Fruit fly (Drosophila melanogaster): ENCODE measurements around the gene Gug.

Gene Gug

dm6 chr3L:8448517-8448889, 1.2 kb upstream of the Gug start (continued):
- TF ChIP-seq Sox14 (GFP tag; optimal IDR thresholded peaks at IDR 0.05): peak; percentile 24
- TF ChIP-seq CG4318 (GFP tag; optimal IDR thresholded peaks at IDR 0.05): no peak
- TF ChIP-seq achi (GFP tag; optimal IDR thresholded peaks at IDR 0.05): peak; percentile 41
- TF ChIP-seq CG10631 (GFP tag; optimal IDR thresholded peaks at IDR 0.05): peak; percentile 41
- peak; percentile 41 for TF ChIP-seq cyc (GFP tag; optimal IDR thresholded peaks at IDR 0.05)
- peak; percentile 52; the same call in 1 of the 3 replicates for TF ChIP-seq CG6163 (GFP tag; IDR thresholded peaks at IDR 0.05)
- TF ChIP-seq CG34406 (GFP tag; optimal IDR thresholded peaks at IDR 0.05): peak; percentile 23
- TF ChIP-seq pdm3 (GFP tag; optimal IDR thresholded peaks at IDR 0.05): peak; percentile 51
- TF ChIP-seq svp (GFP tag): peak; percentile 86
- peak; percentile 68 for TF ChIP-seq esn (GFP tag; optimal IDR thresholded peaks at IDR 0.05)
- TF ChIP-seq Eip93F (GFP tag; optimal IDR thresholded peaks at IDR 0.05): no peak
- TF ChIP-seq Met (GFP tag; optimal IDR thresholded peaks at IDR 0.05): peak; percentile 28
- peak; percentile 6 for TF ChIP-seq Sox102F (GFP tag; optimal IDR thresholded peaks at IDR 0.05)
- peak; percentile 66 for TF ChIP-seq CG32006 (GFP tag; optimal IDR thresholded peaks at IDR 0.05)
- no peak for TF ChIP-seq fkh (GFP tag; optimal IDR thresholded peaks at IDR 0.05)
- peak; percentile 15 for TF ChIP-seq spab (GFP tag; optimal IDR thresholded peaks at IDR 0.05)
- TF ChIP-seq eg (GFP tag; IDR thresholded peaks at IDR 0.05): peak; percentile 63; the same call in 2 of the 3 replicates
- no peak for TF ChIP-seq CG16779 (tag; optimal IDR thresholded peaks at IDR 0.05)
- TF ChIP-seq CG8119 (GFP tag; IDR thresholded peaks at IDR 0.05): 0 out of 3 replicates have a peak, but pooled peaks have one; percentile 34
- TF ChIP-seq lz (GFP tag; optimal IDR thresholded peaks at IDR 0.05): peak; percentile 55
- TF ChIP-seq CG11294 (GFP tag; IDR thresholded peaks at IDR 0.05): no peak
- no peak for TF ChIP-seq fd59A (GFP tag; optimal IDR thresholded peaks at IDR 0.05)
- no peak for TF ChIP-seq CG1621 (tag; optimal IDR thresholded peaks at IDR 0.05)
- TF ChIP-seq CG15336 (GFP tag; IDR thresholded peaks at IDR 0.05): 0 out of 2 replicates have a peak, but pooled peaks have one; percentile 13
- no peak for TF ChIP-seq Sox15 (GFP tag; optimal IDR thresholded peaks at IDR 0.05)
- peak; percentile 13 for TF ChIP-seq acj6 (GFP tag; optimal IDR thresholded peaks at IDR 0.05)
- TF ChIP-seq Blimp-1 (GFP tag; optimal IDR thresholded peaks at IDR 0.05): no peak
- TF ChIP-seq OdsH (GFP tag; optimal IDR thresholded peaks at IDR 0.05): peak; percentile 24
- peak; percentile 11 to 42 for TF ChIP-seq ss (GFP tag; optimal IDR thresholded peaks at IDR 0.05)
- peak; percentile 14 for TF ChIP-seq Lpt (GFP tag; optimal IDR thresholded peaks at IDR 0.05)
- TF ChIP-seq Hr4 (GFP tag; optimal IDR thresholded peaks at IDR 0.05): peak; percentile 70
- TF ChIP-seq CG7368 (GFP tag; optimal IDR thresholded peaks at IDR 0.05): peak; percentile 4
- peak; percentile 53 for TF ChIP-seq Smox (GFP tag; optimal IDR thresholded peaks at IDR 0.05)
- TF ChIP-seq net (GFP tag; optimal IDR thresholded peaks at IDR 0.05): peak; percentile 40

dm6 chr3L:8449202-8449799, 421 bp upstream of the Gug start, which contains the start of gene CG6983:
Gene CG6983, minus strand, starts transcription at chr3L:8449377.
- peak; percentile 39 for TF ChIP-seq Eip78C (GFP tag)
- peak; percentile 8; the same call in 2 of the 3 replicates for TF ChIP-seq CG6163 (GFP tag; IDR thresholded peaks at IDR 0.05)
- TF ChIP-seq CG15336 (GFP tag; IDR thresholded peaks at IDR 0.05): 0 out of 2 replicates have a peak, but pooled peaks have one; percentile 9
- no peak for TF ChIP-seq Ets96B (tag; optimal IDR thresholded peaks at IDR 0.05)
- TF ChIP-seq Sox14 (GFP tag; optimal IDR thresholded peaks at IDR 0.05): no peak
- TF ChIP-seq Hr39 (GFP tag; optimal IDR thresholded peaks at IDR 0.05): no peak
- TF ChIP-seq CG7368 (GFP tag; optimal IDR thresholded peaks at IDR 0.05): no peak
- peak; percentile 83 for TF ChIP-seq fkh (GFP tag; optimal IDR thresholded peaks at IDR 0.05)
- TF ChIP-seq pdm3 (GFP tag; optimal IDR thresholded peaks at IDR 0.05): no peak
- no peak for TF ChIP-seq Blimp-1 (GFP tag; optimal IDR thresholded peaks at IDR 0.05)

- TF ChIP-seq CG6808 (GFP tag; optimal IDR thresholded peaks at IDR 0.05) (no peak), Eip78C (GFP tag) (no peak), Hr38 (GFP tag; optimal IDR thresholded peaks at IDR 0.05) (no peak), topi (GFP tag; optimal IDR thresholded peaks at IDR 0.05) (no peak), spab (GFP tag; optimal IDR thresholded peaks at IDR 0.05) (no peak), CG6276 (GFP tag; optimal IDR thresholded peaks at IDR 0.05) (no peak), net (GFP tag; optimal IDR thresholded peaks at IDR 0.05) (no peak), pdm3 (GFP tag; optimal IDR thresholded peaks at IDR 0.05) (no peak), dsx (GFP tag; optimal IDR thresholded peaks at IDR 0.05; ENCODE audit: poor library complexity, severe bottlenecking) (no peak), CG10669 (GFP tag; optimal IDR thresholded peaks at IDR 0.05) (no peak), esn (GFP tag; optimal IDR thresholded peaks at IDR 0.05) (no peak), CG32006 (GFP tag; optimal IDR thresholded peaks at IDR 0.05) (no peak)
Measured at dm6 chr3L:8450747-8451146, 1.0 kb downstream of the Gug start.
